Worm (Caenorhabditis elegans) whole organism, early embryonic: Measurements from ENCODE around the gene Y79H2A.3.
A peak's percentile ranks its signal among the peaks of the same experiment; 100 is the strongest.

ENCODE experiments used
- B0310.2 ChIP-seq: sonication (generic microtip); optimal IDR thresholded peaks from 2 replicates; lab custom pipeline; 2016; ENCODE audit warnings: mild to moderate bottlenecking, missing genetic modification characterization, missing compliant biosample characterization
- F13C5.2 ChIP-seq: sonication (generic microtip); optimal IDR thresholded peaks from 2 replicates; lab custom pipeline; 2017; ENCODE audit warnings: mild to moderate bottlenecking, missing genetic modification characterization, inconsistent platforms, missing compliant biosample characterization
- aly-1 ChIP-seq: sonication (generic microtip); optimal IDR thresholded peaks from 2 replicates; lab custom pipeline; 2016; ENCODE audit warnings: missing genetic modification characterization, missing compliant biosample characterization
- ama-1 ChIP-seq: fragments of 150-350 bp; optimal IDR thresholded peaks from 2 replicates; lab custom pipeline; 2014
- ceh-13 ChIP-seq: fragments of 200-800 bp; sonication (Bioruptor generic); optimal IDR thresholded peaks from 2 replicates; lab custom pipeline; 2018; ENCODE audit warnings: mild to moderate bottlenecking, missing genetic modification characterization, missing compliant biosample characterization
- ceh-36 ChIP-seq: sonication (generic microtip); optimal IDR thresholded peaks from 2 replicates; lab custom pipeline; 2016; ENCODE audit warnings: missing genetic modification characterization, inconsistent platforms, missing compliant biosample characterization
- ets-7 ChIP-seq: sonication (generic microtip); optimal IDR thresholded peaks from 2 replicates; lab custom pipeline; 2016; ENCODE audit warnings: missing genotype, missing genetic modification characterization, missing compliant biosample characterization
- flt-1 ChIP-seq: fragments of 200-800 bp; sonication (Bioruptor generic); IDR thresholded peaks from 2 replicates; pipeline ENCODE4 v1.3.6; 2022; ENCODE audit warnings: missing genetic modification characterization, missing compliant biosample characterization
- hmbx-1 ChIP-seq: sonication (generic microtip); optimal IDR thresholded peaks from 2 replicates; lab custom pipeline; 2016; ENCODE audit warnings: mild to moderate bottlenecking, missing genetic modification characterization, missing compliant biosample characterization
- hmg-4 ChIP-seq: fragments of 200-800 bp; sonication (Bioruptor generic); optimal IDR thresholded peaks from 2 replicates; lab custom pipeline; 2018; ENCODE audit warnings: mild to moderate bottlenecking, missing genetic modification characterization, missing compliant biosample characterization
- hnd-1 ChIP-seq: sonication (generic microtip); optimal IDR thresholded peaks from 2 replicates; lab custom pipeline; 2016; ENCODE audit warnings: missing genetic modification characterization, missing compliant biosample characterization
- pes-1 ChIP-seq: fragments of 200-800 bp; sonication (Bioruptor generic); IDR thresholded peaks from 2 replicates; pipeline ENCODE4 v1.3.6; 2022; ENCODE audit warnings: missing genetic modification reagents, missing genetic modification characterization, missing compliant biosample characterization
- scrt-1 ChIP-seq: fragments of 200-800 bp; sonication (Bioruptor generic); IDR thresholded peaks from 2 replicates; pipeline ENCODE4 v1.3.6; 2022; ENCODE audit warnings: missing genetic modification characterization, missing compliant biosample characterization
- sea-1 ChIP-seq: fragments of 200-800 bp; sonication (Bioruptor generic); conservative IDR thresholded peaks from 2 replicates; pipeline ENCODE4 v1.3.6; 2022; ENCODE audit warnings: missing genetic modification characterization, missing compliant biosample characterization
- tbx-11 ChIP-seq: fragments of 200-800 bp; sonication (Bioruptor generic); IDR thresholded peaks from 2 replicates; pipeline ENCODE4 v1.3.6; 2022; ENCODE audit warnings: missing genetic modification characterization, missing compliant biosample characterization
- tbx-37 ChIP-seq: fragments of 200-800 bp; sonication (Bioruptor generic); conservative IDR thresholded peaks from 2 replicates; pipeline ENCODE4 v1.3.6; 2022; ENCODE audit warnings: missing genetic modification reagents, missing genetic modification characterization, missing compliant biosample characterization
- tra-4 ChIP-seq: sonication (generic microtip); optimal IDR thresholded peaks from 2 replicates; lab custom pipeline; 2017; ENCODE audit warnings: missing genetic modification characterization, missing compliant biosample characterization

The Y79H2A.3 gene

ce11 chrIII:12017999-12018398 is 34.1 kb downstream of the Y79H2A.3 start:
- no peak for TF ChIP-seq tra-4 (tag; lab: Kevin White, UChicago)
- no peak for TF ChIP-seq F13C5.2 (tag; lab: Kevin White, UChicago)
- TF ChIP-seq scrt-1 (GFP tag; lab: Robert Waterston, UW), result no peak
- no peak for TF ChIP-seq ceh-36 (tag; lab: Kevin White, UChicago)
- no peak for TF ChIP-seq hnd-1 (tag; lab: Kevin White, UChicago)
- no peak for TF ChIP-seq ceh-13 (GFP tag; lab: Kevin White, UChicago)

- TF ChIP-seq B0310.2 (tag; lab: Kevin White, UChicago), result no peak
- no peak for TF ChIP-seq hmbx-1 (tag; lab: Kevin White, UChicago)
- TF ChIP-seq F13C5.2 (tag; lab: Kevin White, UChicago), result no peak
These were observed 36.5 kb downstream of the Y79H2A.3 start for ce11 chrIII:12015611-12016010.

ce11 chrIII:12015183-12015582 is 36.9 kb downstream of the Y79H2A.3 start:
- no peak for TF ChIP-seq F13C5.2 (tag; lab: Kevin White, UChicago)
- TF ChIP-seq ceh-36 (tag; lab: Kevin White, UChicago), result peak; percentile 89

- no peak for TF ChIP-seq B0310.2 (tag; lab: Kevin White, UChicago)
- no peak for TF ChIP-seq pes-1
- no peak for TF ChIP-seq ama-1 (lab: Kevin White, UChicago)
- TF ChIP-seq hmg-4, result no peak
- no peak for TF ChIP-seq hmbx-1 (tag; lab: Kevin White, UChicago)
- TF ChIP-seq tbx-37, result no peak
These were observed 37.6 kb downstream of the Y79H2A.3 start for ce11 chrIII:12014503-12014902.

ce11 chrIII:12013718-12014117 is 38.4 kb downstream of the Y79H2A.3 start:
- no peak for TF ChIP-seq sea-1 (GFP tag; lab: Robert Waterston, UW)
- no peak for TF ChIP-seq F13C5.2 (tag; lab: Kevin White, UChicago)
- no peak for TF ChIP-seq hmg-4
- TF ChIP-seq tra-4 (tag; lab: Kevin White, UChicago), result no peak
- no peak for TF ChIP-seq tbx-11 (GFP tag; lab: Robert Waterston, UW)
- no peak for TF ChIP-seq ets-7 (tag; lab: Kevin White, UChicago)

- TF ChIP-seq hmbx-1 (tag; lab: Kevin White, UChicago) (no peak), sea-1 (GFP tag; lab: Robert Waterston, UW) (no peak), flt-1 (GFP tag; lab: Robert Waterston, UW) (no peak), hmg-4 (no peak), tbx-11 (GFP tag; lab: Robert Waterston, UW) (no peak), ama-1 (lab: Kevin White, UChicago) (no peak), ceh-36 (tag; lab: Kevin White, UChicago) (no peak), scrt-1 (GFP tag; lab: Robert Waterston, UW) (no peak), B0310.2 (tag; lab: Kevin White, UChicago) (no peak), tra-4 (tag; lab: Kevin White, UChicago) (no peak), ceh-13 (GFP tag; lab: Kevin White, UChicago) (no peak), tbx-37 (no peak), ets-7 (tag; lab: Kevin White, UChicago) (no peak), pes-1 (no peak), F13C5.2 (tag; lab: Kevin White, UChicago) (no peak), hnd-1 (tag; lab: Kevin White, UChicago) (no peak), aly-1 (tag; lab: Kevin White, UChicago) (no peak)
These were observed 39.1 kb downstream of the Y79H2A.3 start for ce11 chrIII:12013054-12013453.

ce11 chrIII:12009764-12010163 is 42.3 kb downstream of the Y79H2A.3 start:
- TF ChIP-seq hmg-4, result no peak
- TF ChIP-seq ceh-36 (tag; lab: Kevin White, UChicago), result no peak
- TF ChIP-seq ets-7 (tag; lab: Kevin White, UChicago), result no peak
- TF ChIP-seq flt-1 (GFP tag; lab: Robert Waterston, UW), result no peak
- no peak for TF ChIP-seq aly-1 (tag; lab: Kevin White, UChicago)
- no peak for TF ChIP-seq scrt-1 (GFP tag; lab: Robert Waterston, UW)
- no peak for TF ChIP-seq F13C5.2 (tag; lab: Kevin White, UChicago)
- no peak for TF ChIP-seq B0310.2 (tag; lab: Kevin White, UChicago)
- no peak for TF ChIP-seq hnd-1 (tag; lab: Kevin White, UChicago)
- no peak for TF ChIP-seq ceh-13 (GFP tag; lab: Kevin White, UChicago)
- TF ChIP-seq ama-1 (lab: Kevin White, UChicago), result no peak
- TF ChIP-seq tbx-37, result no peak
- TF ChIP-seq pes-1, result no peak
- no peak for TF ChIP-seq hmbx-1 (tag; lab: Kevin White, UChicago)
- TF ChIP-seq sea-1 (GFP tag; lab: Robert Waterston, UW), result no peak
- no peak for TF ChIP-seq tra-4 (tag; lab: Kevin White, UChicago)
- TF ChIP-seq tbx-11 (GFP tag; lab: Robert Waterston, UW), result no peak

ce11 chrIII:12009321-12009720 is 42.8 kb downstream of the Y79H2A.3 start:
- no peak for TF ChIP-seq B0310.2 (tag; lab: Kevin White, UChicago)
- no peak for TF ChIP-seq hnd-1 (tag; lab: Kevin White, UChicago)
- TF ChIP-seq tra-4 (tag; lab: Kevin White, UChicago), result no peak
- no peak for TF ChIP-seq hmbx-1 (tag; lab: Kevin White, UChicago)
- no peak for TF ChIP-seq aly-1 (tag; lab: Kevin White, UChicago)
- TF ChIP-seq pes-1, result no peak
- TF ChIP-seq ama-1 (lab: Kevin White, UChicago), result no peak
- TF ChIP-seq hmg-4, result no peak
- no peak for TF ChIP-seq ceh-36 (tag; lab: Kevin White, UChicago)
- no peak for TF ChIP-seq sea-1 (GFP tag; lab: Robert Waterston, UW)
- no peak for TF ChIP-seq tbx-37
- no peak for TF ChIP-seq ceh-13 (GFP tag; lab: Kevin White, UChicago)
- TF ChIP-seq ets-7 (tag; lab: Kevin White, UChicago), result no peak
- TF ChIP-seq scrt-1 (GFP tag; lab: Robert Waterston, UW), result no peak
